Worm (Caenorhabditis elegans) whole organism, midembryonic: ENCODE results near the gene F32E10.8.

ENCODE experiments used
- T22C8.4 ChIP-seq: fragments of 200-800 bp; sonication (Bioruptor generic); IDR thresholded peaks from 2 replicates; pipeline ENCODE4 v1.3.6; 2022; ENCODE audit warnings: missing genetic modification characterization, missing compliant biosample characterization
- cog-1 ChIP-seq: sonication (generic microtip); optimal IDR thresholded peaks from 2 replicates; lab custom pipeline; 2016; ENCODE audit warnings: missing genetic modification characterization, missing compliant biosample characterization
- flt-1 ChIP-seq: fragments of 200-800 bp; sonication (Bioruptor generic); IDR thresholded peaks from 2 replicates; pipeline ENCODE4 v1.3.6; 2022; ENCODE audit warnings: missing genetic modification characterization, missing compliant biosample characterization
- klf-2 ChIP-seq: fragments of 200-800 bp; sonication (Bioruptor generic); conservative IDR thresholded peaks from 2 replicates; pipeline ENCODE4 v1.3.6; 2022; ENCODE audit warnings: missing genetic modification reagents, missing genetic modification characterization, missing compliant biosample characterization
- med-1 ChIP-seq: sonication (generic microtip); optimal IDR thresholded peaks from 2 replicates; lab custom pipeline; 2017; ENCODE audit warnings: missing genetic modification characterization, mild to moderate bottlenecking, missing compliant biosample characterization, antibody characterized with exemption, missing genetic modification reagents; ENCODE audit not compliant: insufficient read depth
- ref-1 ChIP-seq: fragments of 200-800 bp; sonication (Bioruptor generic); conservative IDR thresholded peaks from 2 replicates; pipeline ENCODE4 v1.3.6; 2022; ENCODE audit warnings: missing genetic modification reagents, missing genetic modification characterization, missing compliant biosample characterization
- tab-1 ChIP-seq: fragments of 200-800 bp; sonication (Bioruptor generic); IDR thresholded peaks from 2 replicates; pipeline ENCODE4 v1.3.6; 2022; ENCODE audit warnings: missing genetic modification characterization, missing compliant biosample characterization
- ztf-23 ChIP-seq: fragments of 200-800 bp; sonication (Bioruptor generic); IDR thresholded peaks from 2 replicates; pipeline ENCODE4 v1.3.6; 2022; ENCODE audit warnings: missing genetic modification reagents, missing genetic modification characterization, missing compliant biosample characterization
- ztf-29 ChIP-seq: fragments of 200-800 bp; sonication (Bioruptor generic); IDR thresholded peaks from 2 replicates; pipeline ENCODE4 v1.3.6; 2022; ENCODE audit warnings: missing genetic modification reagents, missing genetic modification characterization, missing compliant biosample characterization

The F32E10.8 gene

DNA sequence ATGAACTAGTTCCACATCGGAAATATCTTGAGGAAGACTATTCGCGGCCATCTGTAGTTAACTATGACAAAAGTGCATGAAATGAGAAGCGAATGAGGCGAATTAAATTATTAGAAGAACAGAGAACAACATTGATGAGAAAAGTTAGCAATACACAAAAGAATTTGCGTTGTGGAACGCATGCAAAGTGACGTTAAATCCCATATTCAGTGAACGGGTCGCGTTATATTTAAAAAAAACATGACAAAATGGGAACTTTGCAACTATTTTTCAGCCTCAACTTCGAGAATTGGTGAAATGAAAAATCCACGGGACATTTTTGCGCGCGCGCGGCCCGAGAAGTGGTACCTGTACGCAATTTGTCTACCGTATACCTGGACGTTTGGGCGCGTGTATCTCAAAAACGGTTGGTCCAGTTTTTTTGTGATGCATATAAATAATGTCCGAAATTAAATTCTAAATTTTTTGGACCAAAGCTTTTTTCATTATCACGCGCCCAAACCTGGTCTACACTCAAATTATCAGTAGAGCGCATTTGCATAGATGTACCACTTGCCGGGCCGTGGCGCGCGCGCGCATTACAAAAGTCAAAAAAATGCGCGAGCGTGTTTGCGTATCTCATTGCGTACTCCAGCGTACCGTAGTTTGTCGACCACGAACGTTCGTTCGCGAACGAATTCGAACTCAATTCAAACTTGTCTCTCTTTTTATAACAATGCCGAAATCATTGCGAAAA lies 19.4 kb upstream of the F32E10.8 start, which contains the start of the genes cdd-2 and oef-1:
Gene cdd-2 (minus strand): TSS at position 51 of the 736 bp plus-strand sequence.
Gene oef-1 (plus strand): TSS at position 575 of the 736 bp plus-strand sequence.
- TF ChIP-seq flt-1 (GFP tag; lab: Robert Waterston, UW) = no peak
- TF ChIP-seq tab-1 = no peak
- TF ChIP-seq klf-2 (GFP tag; lab: Robert Waterston, UW) = no peak
- no peak for TF ChIP-seq ref-1 (GFP tag; lab: Robert Waterston, UW)
- no peak for TF ChIP-seq ztf-23 (GFP tag; lab: Robert Waterston, UW)
- TF ChIP-seq med-1 = no peak
- no peak for TF ChIP-seq cog-1 (tag; lab: Kevin White, UChicago)

DNA sequence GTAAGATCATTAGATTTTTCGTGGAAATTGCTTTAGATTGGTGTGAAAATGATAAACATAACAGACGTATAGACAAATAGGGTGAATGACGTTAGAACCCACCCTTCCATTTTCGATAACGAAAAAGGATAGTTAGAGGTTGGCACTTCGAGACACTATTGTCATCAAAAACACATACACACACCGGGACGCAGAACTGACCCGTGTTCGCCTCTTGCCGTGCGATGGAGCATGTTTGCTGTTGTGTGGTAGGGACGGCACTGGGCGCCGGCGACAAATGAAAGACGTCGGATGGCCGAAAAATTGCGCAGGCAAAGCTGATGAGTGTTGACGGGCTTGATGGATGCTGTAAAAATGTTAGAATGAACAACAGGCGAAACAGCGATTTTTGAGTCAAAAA lies 17.6 kb upstream of the F32E10.8 start:
- no peak for TF ChIP-seq ref-1 (GFP tag; lab: Robert Waterston, UW)
- TF ChIP-seq cog-1 (tag; lab: Kevin White, UChicago) = no peak
- no peak for TF ChIP-seq flt-1 (GFP tag; lab: Robert Waterston, UW)
- no peak for TF ChIP-seq med-1
- no peak for TF ChIP-seq T22C8.4 (GFP tag; lab: Robert Waterston, UW)
- no peak for TF ChIP-seq ztf-29 (GFP tag; lab: Robert Waterston, UW)
- no peak for TF ChIP-seq klf-2 (GFP tag; lab: Robert Waterston, UW)
- TF ChIP-seq tab-1 = no peak
- no peak for TF ChIP-seq ztf-23 (GFP tag; lab: Robert Waterston, UW)

DNA sequence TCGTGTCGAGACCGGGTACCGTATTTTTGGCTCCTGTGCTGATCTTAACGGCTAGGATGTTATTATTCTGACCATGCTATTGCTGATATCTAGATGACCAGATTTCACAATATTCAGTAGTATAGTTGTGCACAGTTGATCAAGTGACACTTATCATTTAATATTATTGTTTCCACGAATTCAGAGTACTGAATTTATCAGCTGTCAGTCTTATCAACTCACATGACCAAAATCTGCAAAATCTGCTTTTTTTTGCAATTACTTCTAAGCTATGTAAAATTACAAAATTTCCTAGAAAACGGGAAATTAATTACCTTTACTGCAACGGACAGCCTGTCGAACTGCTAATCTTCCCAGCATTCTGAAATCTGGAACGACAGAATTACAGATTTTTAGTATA lies 17.0 kb upstream of the F32E10.8 start, which contains the start of gene pam-1:
Gene pam-1 (minus strand): TSS at position 368 of the 400 bp plus-strand sequence.
- TF ChIP-seq med-1 = no peak
- no peak for TF ChIP-seq T22C8.4 (GFP tag; lab: Robert Waterston, UW)
- TF ChIP-seq cog-1 (tag; lab: Kevin White, UChicago) = no peak
- no peak for TF ChIP-seq ztf-23 (GFP tag; lab: Robert Waterston, UW)
- TF ChIP-seq ztf-29 (GFP tag; lab: Robert Waterston, UW) = no peak
- no peak for TF ChIP-seq tab-1
- TF ChIP-seq klf-2 (GFP tag; lab: Robert Waterston, UW) = no peak
- no peak for TF ChIP-seq flt-1 (GFP tag; lab: Robert Waterston, UW)
- TF ChIP-seq ref-1 (GFP tag; lab: Robert Waterston, UW) = no peak

DNA sequence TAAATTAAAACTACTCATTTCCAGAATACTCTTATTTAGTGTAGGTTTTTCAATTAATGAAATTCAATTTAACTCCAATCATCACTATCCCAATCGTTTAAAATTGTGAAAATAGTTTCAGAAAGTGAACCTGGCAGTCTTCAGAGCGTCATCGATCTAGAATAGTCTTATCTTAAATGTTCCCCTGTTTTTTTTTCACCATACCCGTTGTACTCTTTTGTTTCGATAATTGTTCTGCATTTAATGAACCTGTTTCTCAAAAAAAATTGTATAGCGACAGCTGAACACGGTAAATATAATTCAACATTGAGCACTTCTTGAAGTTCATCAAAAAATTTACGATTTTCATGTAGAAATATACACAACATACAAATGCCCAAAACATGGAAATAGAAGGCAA lies 16.2 kb upstream of the F32E10.8 start:
- TF ChIP-seq T22C8.4 (GFP tag; lab: Robert Waterston, UW) = no peak
- TF ChIP-seq med-1 = no peak
- TF ChIP-seq cog-1 (tag; lab: Kevin White, UChicago) = no peak
- TF ChIP-seq ztf-29 (GFP tag; lab: Robert Waterston, UW) = no peak
- TF ChIP-seq tab-1 = no peak

DNA sequence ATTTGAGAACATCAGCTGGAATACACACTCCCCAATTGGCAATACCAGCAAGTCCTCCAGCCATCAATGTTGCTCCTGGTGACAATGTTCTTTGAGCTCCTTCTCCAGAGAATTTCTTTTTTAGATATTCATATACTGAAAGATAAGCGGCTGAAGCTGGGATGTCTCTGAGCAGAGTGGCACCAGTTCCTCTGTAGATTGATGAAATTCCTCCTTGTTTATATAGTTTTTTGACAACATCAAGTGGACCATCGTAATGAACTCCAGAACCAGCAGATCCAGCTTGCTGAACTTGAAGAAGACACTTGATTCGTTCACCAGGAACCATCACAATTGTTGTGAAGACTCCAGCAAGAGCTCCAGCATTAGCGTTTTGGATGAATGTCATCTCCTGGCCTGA lies 15.3 kb upstream of the F32E10.8 start:
- TF ChIP-seq cog-1 (tag; lab: Kevin White, UChicago) = no peak
- TF ChIP-seq klf-2 (GFP tag; lab: Robert Waterston, UW) = no peak
- TF ChIP-seq ref-1 (GFP tag; lab: Robert Waterston, UW) = no peak
- TF ChIP-seq T22C8.4 (GFP tag; lab: Robert Waterston, UW) = no peak
- TF ChIP-seq tab-1 = no peak
- TF ChIP-seq ztf-23 (GFP tag; lab: Robert Waterston, UW) = no peak
- TF ChIP-seq med-1 = no peak
- TF ChIP-seq ztf-29 (GFP tag; lab: Robert Waterston, UW) = no peak
- TF ChIP-seq flt-1 (GFP tag; lab: Robert Waterston, UW) = no peak

DNA sequence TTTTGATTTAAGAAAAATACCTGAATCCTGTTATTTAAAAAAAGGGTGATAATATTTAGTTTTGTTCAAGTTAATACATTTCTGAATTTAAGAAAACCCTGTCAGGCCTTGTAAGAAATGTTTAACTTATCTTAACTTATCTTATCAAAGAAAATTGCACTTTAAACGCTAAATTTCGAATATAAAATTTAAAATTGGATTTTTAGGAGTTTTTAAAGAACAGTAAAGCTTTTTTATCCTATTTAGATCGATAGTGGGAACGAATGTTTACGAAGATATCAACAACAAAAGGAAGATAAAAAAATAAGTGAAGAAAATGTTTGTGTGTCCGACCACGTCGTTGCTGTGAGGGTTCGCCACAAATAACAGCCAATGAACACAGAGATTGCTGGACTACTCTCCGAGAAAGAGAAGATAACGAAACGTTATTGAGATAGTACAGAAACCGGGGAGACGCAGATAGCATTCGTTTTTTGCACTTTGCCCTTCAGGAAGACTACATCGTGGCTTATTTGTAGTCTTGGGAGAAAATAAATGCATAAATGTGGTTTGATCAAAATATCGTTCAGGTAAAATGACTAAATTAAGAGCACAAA lies 14.4 kb upstream of the F32E10.8 start, which contains the start of gene dif-1:
Gene dif-1 (minus strand): TSS at position 51 of the 596 bp plus-strand sequence.
- no peak for TF ChIP-seq ztf-29 (GFP tag; lab: Robert Waterston, UW)
- TF ChIP-seq cog-1 (tag; lab: Kevin White, UChicago) = no peak
- TF ChIP-seq T22C8.4 (GFP tag; lab: Robert Waterston, UW) = no peak
- no peak for TF ChIP-seq med-1
- no peak for TF ChIP-seq flt-1 (GFP tag; lab: Robert Waterston, UW)
- TF ChIP-seq klf-2 (GFP tag; lab: Robert Waterston, UW) = no peak

DNA sequence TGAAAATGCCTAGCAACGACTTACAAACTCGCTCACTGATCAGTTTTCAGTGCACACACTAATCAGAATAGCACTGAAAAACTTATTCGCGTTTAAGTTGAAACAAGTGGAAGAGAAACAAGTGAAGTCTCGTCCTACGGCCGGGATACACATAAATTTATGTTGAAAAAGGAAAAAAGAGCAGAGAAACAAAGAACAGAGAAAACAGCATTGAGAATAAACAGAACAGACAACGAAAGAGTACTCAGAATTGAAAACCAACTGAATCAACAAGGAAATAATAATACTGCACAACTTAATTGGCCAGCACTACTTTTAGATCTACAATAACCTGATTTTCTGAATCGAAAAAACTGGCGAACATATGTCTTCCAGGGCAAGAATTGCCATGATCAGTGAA lies 13.1 kb upstream of the F32E10.8 start, which contains the start of gene F49E8.6:
Gene F49E8.6 (minus strand): TSS at position 317 of the 400 bp plus-strand sequence.
- TF ChIP-seq cog-1 (tag; lab: Kevin White, UChicago) (no peak), tab-1 (no peak), ztf-23 (GFP tag; lab: Robert Waterston, UW) (no peak), klf-2 (GFP tag; lab: Robert Waterston, UW) (no peak), T22C8.4 (GFP tag; lab: Robert Waterston, UW) (no peak), ref-1 (GFP tag; lab: Robert Waterston, UW) (no peak), flt-1 (GFP tag; lab: Robert Waterston, UW) (no peak), med-1 (no peak), ztf-29 (GFP tag; lab: Robert Waterston, UW) (no peak)

DNA sequence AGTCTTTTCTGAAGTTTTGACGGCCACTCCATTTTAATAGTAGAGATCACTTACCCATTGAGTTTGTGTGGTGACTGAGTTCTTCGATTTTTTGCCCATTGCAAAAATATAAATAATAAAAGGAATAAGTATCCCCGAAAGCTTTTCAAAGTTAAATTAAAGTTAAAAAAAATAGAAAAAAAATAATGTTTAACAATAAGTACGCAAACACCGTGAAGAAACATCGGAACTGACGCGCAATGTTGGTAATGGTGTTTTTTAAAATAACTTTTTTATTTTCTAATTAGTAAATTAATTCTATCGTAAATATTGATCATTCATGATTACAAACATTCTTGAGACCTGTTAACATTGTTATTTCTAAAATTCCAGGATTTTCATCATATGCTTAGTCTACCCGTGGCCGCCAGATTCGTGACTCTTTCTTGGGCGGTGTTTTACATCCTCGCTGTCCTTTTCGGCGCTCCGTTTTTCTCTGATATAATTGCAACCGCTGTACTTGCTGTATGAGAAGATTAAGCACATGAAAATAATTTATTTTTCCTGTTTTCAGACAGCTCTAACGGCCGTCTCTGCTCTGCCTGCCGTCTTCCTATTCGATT lies 11.0 kb upstream of the F32E10.8 start, which contains the start of the genes F49E8.7, F49E8.8 and nprl-2:
Gene F49E8.7 (minus strand): TSS at position 101 of the 602 bp plus-strand sequence.
Gene F49E8.8 (plus strand): TSS at position 373 of the 602 bp plus-strand sequence.
Gene nprl-2 (plus strand): TSS at position 552 of the 602 bp plus-strand sequence.
- TF ChIP-seq ztf-29 (GFP tag; lab: Robert Waterston, UW) (no peak), T22C8.4 (GFP tag; lab: Robert Waterston, UW) (no peak), cog-1 (tag; lab: Kevin White, UChicago) (no peak), klf-2 (GFP tag; lab: Robert Waterston, UW) (no peak), tab-1 (no peak), ref-1 (GFP tag; lab: Robert Waterston, UW) (no peak), flt-1 (GFP tag; lab: Robert Waterston, UW) (no peak), med-1 (no peak), ztf-23 (GFP tag; lab: Robert Waterston, UW) (no peak)
